Fruit fly (Drosophila melanogaster): ENCODE measurements around the gene spel1.

The spel1 gene

DNA sequence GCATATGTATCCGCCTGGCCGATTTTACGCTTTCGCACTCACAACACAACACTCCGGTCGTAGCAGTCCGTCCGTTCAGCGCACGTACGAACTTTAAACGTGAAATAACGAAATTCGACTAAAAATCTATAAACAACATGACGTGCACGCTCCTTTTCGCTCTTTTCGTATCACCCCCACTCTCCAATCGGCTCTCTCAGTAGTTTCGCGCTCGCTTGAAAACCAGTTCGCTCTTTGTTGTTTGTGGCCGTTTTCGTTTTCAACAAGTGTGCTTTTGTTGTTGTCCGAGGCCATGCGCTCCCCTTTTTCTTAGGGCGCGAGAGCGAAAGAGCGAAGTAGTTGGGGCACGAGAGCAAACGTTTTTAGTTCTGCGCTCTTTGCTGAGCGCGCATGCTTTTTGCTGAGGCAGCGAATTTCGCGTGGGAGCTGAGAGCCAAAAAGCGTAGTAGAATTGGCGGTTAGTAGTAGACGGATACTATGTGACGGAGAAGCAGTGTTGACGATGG lies 47.6 kb downstream of the spel1 start, which contains the start of gene elB (continued):
- no peak for TF ChIP-seq CG6808 (GFP tag; optimal IDR thresholded peaks at IDR 0.05)
- no peak for TF ChIP-seq CG34406 (GFP tag; optimal IDR thresholded peaks at IDR 0.05)
- no peak for TF ChIP-seq Ets21C (GFP tag; optimal IDR thresholded peaks at IDR 0.05)
- TF ChIP-seq Blimp-1 (GFP tag; optimal IDR thresholded peaks at IDR 0.05), result peak; percentile 96
- TF ChIP-seq CG3032 (tag; optimal IDR thresholded peaks at IDR 0.05), result no peak
- peak; percentile 46; the same call in 2 of the 3 replicates for TF ChIP-seq CG8119 (GFP tag; IDR thresholded peaks at IDR 0.05)
- peak; percentile 76 for TF ChIP-seq CG6854 (GFP tag; optimal IDR thresholded peaks at IDR 0.05)
- TF ChIP-seq dac (GFP tag; optimal IDR thresholded peaks at IDR 0.05), result no peak
- no peak for TF ChIP-seq CG10669 (GFP tag; optimal IDR thresholded peaks at IDR 0.05)
- peak; percentile 22 for TF ChIP-seq CG3919 (GFP tag; optimal IDR thresholded peaks at IDR 0.05)

DNA sequence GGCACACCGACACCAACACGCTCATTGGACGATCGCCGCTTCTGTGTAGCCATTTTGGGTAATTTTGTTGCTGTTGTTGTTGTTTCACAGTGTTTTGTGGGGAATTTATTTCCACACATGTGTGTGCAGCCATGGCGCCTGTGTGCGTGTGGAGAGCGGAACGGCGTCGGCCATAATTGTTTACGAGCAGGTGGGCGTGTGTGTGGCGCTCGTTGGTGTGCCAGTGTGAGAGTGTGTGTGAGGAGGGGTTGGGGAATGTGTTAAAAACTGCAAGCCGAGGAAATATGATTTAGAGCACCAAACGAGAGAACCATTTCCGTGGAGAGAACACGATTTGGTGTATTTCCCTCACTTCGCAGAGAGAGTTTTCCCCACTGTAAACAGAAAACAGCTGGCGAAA lies 48.5 kb downstream of the spel1 start:
- TF ChIP-seq Eip93F (GFP tag; optimal IDR thresholded peaks at IDR 0.05), result no peak
- peak; percentile 24; the same call in 1 of the 3 replicates for TF ChIP-seq CG8119 (GFP tag; IDR thresholded peaks at IDR 0.05)
- peak; percentile 9 for TF ChIP-seq CG6808 (GFP tag; optimal IDR thresholded peaks at IDR 0.05)
- peak; percentile 61 for TF ChIP-seq fkh (GFP tag; optimal IDR thresholded peaks at IDR 0.05)
- TF ChIP-seq ss (GFP tag; optimal IDR thresholded peaks at IDR 0.05), result peak; percentile 18 to 48
- TF ChIP-seq CG6163 (GFP tag; IDR thresholded peaks at IDR 0.05), result peak; percentile 60; the same call in 1 of the 3 replicates
- TF ChIP-seq CG6276 (GFP tag; optimal IDR thresholded peaks at IDR 0.05), result no peak
- TF ChIP-seq CG9139 (GFP tag; optimal IDR thresholded peaks at IDR 0.05), result peak; percentile 10

DNA sequence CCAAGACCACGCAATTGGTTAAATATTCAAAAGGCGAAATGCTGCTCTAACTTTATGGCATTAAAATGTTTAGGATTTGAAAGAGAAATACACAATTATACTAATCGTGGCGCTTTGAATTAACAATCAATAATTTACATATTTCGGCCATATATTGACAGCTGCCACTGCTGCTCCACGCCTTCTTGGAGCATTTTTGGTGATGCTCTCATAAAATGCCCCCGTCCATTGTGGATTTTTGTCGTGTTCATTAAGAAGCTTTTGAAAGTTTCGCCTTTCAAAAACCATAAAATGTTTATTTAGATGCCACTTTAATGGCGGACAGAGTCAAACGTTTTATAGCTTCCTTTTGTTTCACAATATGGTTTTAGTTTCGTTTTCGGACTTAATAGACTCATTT lies 49.2 kb downstream of the spel1 start:
- TF ChIP-seq Met (GFP tag; optimal IDR thresholded peaks at IDR 0.05), result no peak
- no peak for TF ChIP-seq achi (GFP tag; optimal IDR thresholded peaks at IDR 0.05)
- no peak for TF ChIP-seq Eip75B (GFP tag; optimal IDR thresholded peaks at IDR 0.05)
- no peak for TF ChIP-seq lz (GFP tag; optimal IDR thresholded peaks at IDR 0.05)
- TF ChIP-seq CG3032 (tag; optimal IDR thresholded peaks at IDR 0.05), result no peak
- TF ChIP-seq CG8632 (GFP tag; optimal IDR thresholded peaks at IDR 0.05), result no peak
- TF ChIP-seq Eip78C (GFP tag), result no peak

DNA sequence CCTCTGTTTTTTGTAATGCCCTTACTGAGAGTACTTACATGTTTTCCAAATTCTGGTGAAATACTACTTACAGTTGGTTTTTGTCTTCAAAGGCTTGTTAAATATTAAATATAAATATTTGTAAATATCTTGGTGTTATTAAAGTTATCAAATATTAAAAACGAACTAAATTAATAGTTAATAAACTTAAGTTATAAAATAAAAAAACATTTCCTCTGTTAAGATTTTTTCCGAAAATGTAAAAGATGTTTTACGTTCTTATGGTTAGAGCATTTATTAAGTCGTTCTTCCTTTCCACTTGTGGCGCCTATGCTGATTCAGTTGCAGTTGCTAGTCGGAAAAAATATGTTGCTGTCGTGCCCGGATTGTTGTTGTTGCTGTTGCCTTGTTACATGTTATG lies 51.5 kb downstream of the spel1 start:
- TF ChIP-seq CG6792 (GFP tag; optimal IDR thresholded peaks at IDR 0.05) (no peak), ss (GFP tag; optimal IDR thresholded peaks at IDR 0.05) (peak; percentile 19 to 39), net (GFP tag; optimal IDR thresholded peaks at IDR 0.05) (no peak), OdsH (GFP tag; optimal IDR thresholded peaks at IDR 0.05) (peak; percentile 12), Eip78C (GFP tag) (no peak), fd85E (GFP tag; optimal IDR thresholded peaks at IDR 0.05) (no peak), CG8319 (GFP tag; optimal IDR thresholded peaks at IDR 0.05) (no peak), fkh (GFP tag; optimal IDR thresholded peaks at IDR 0.05) (no peak), CG10631 (GFP tag; optimal IDR thresholded peaks at IDR 0.05) (peak; percentile 45), Sox15 (GFP tag; optimal IDR thresholded peaks at IDR 0.05) (no peak), CG11294 (GFP tag; IDR thresholded peaks at IDR 0.05) (no peak), CG9139 (GFP tag; optimal IDR thresholded peaks at IDR 0.05) (no peak), svp (GFP tag) (no peak), CG8632 (GFP tag; optimal IDR thresholded peaks at IDR 0.05) (no peak), CG3919 (GFP tag; optimal IDR thresholded peaks at IDR 0.05) (peak; percentile 20), CG4318 (GFP tag; optimal IDR thresholded peaks at IDR 0.05) (peak; percentile 45), fd59A (GFP tag; optimal IDR thresholded peaks at IDR 0.05) (no peak), Hr38 (GFP tag; optimal IDR thresholded peaks at IDR 0.05) (no peak), Eip93F (GFP tag; optimal IDR thresholded peaks at IDR 0.05) (no peak), cyc (GFP tag; optimal IDR thresholded peaks at IDR 0.05) (no peak), Met (GFP tag; optimal IDR thresholded peaks at IDR 0.05) (no peak), CG10669 (GFP tag; optimal IDR thresholded peaks at IDR 0.05) (peak; percentile 3), Ets96B (tag; optimal IDR thresholded peaks at IDR 0.05) (peak; percentile 67), achi (GFP tag; optimal IDR thresholded peaks at IDR 0.05) (peak; percentile 41), Sox14 (GFP tag; optimal IDR thresholded peaks at IDR 0.05) (no peak), dac (GFP tag; optimal IDR thresholded peaks at IDR 0.05) (no peak), Blimp-1 (GFP tag; optimal IDR thresholded peaks at IDR 0.05) (no peak), CG11902 (GFP tag; optimal IDR thresholded peaks at IDR 0.05) (no peak), Smox (GFP tag; optimal IDR thresholded peaks at IDR 0.05) (no peak), vri (GFP tag; optimal IDR thresholded peaks at IDR 0.05) (no peak), esn (GFP tag; optimal IDR thresholded peaks at IDR 0.05) (no peak), acj6 (GFP tag; optimal IDR thresholded peaks at IDR 0.05) (peak; percentile 33), Hr39 (GFP tag; optimal IDR thresholded peaks at IDR 0.05) (no peak), CG3032 (tag; optimal IDR thresholded peaks at IDR 0.05) (peak; percentile 47), CG1621 (tag; optimal IDR thresholded peaks at IDR 0.05) (no peak), CG31627 (GFP tag; optimal IDR thresholded peaks at IDR 0.05) (no peak)

All from whole organism, prepupa.